Worm (Caenorhabditis elegans) whole organism, mixed stage, embryonic: Measurements from ENCODE around the gene doxa-1.

ENCODE experiments used
- blmp-1 ChIP-seq: fragments of 150-350 bp; optimal IDR thresholded peaks from 2 replicates; lab custom pipeline; 2014; ENCODE audit warnings: missing biosample characterization, missing genetic modification characterization
- mep-1 ChIP-seq: fragments of 150-350 bp; optimal IDR thresholded peaks from 2 replicates; lab custom pipeline; 2017; ENCODE audit warnings: missing biosample characterization, missing genetic modification reagents, missing genetic modification characterization, inconsistent platforms
- nhr-76 ChIP-seq: sonication (generic microtip); optimal IDR thresholded peaks from 2 replicates; lab custom pipeline; 2017; ENCODE audit warnings: missing biosample characterization, missing genetic modification characterization

DNA sequence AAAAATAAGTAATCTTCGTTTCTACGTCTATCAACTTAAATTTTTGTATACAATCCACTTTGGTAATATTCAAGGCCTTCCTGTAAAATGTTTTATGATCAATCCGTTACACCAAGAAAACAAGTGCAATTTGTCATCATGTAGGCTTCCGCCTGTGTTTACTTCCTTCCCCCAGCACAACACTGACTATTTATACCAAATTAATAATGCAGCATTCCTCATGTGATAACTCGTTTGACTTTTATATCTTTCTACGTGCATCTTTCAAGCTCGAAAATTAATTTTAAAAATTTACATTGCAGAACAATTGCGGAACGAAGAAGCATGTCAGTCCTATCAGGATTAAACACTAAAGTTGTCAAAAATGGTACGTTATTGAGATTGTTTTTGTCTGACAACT lies 26.4 kb upstream of the doxa-1 start, which contains the start of gene gsto-2:
- no peak for TF ChIP-seq blmp-1 (tag; lab: Kevin White, UChicago)
- TF ChIP-seq nhr-76 (tag; lab: Kevin White, UChicago) = no peak
- TF ChIP-seq mep-1 (tag; lab: Kevin White, UChicago) = no peak
